Worm (Caenorhabditis elegans): ENCODE data around the gene hlh-30.

DNA sequence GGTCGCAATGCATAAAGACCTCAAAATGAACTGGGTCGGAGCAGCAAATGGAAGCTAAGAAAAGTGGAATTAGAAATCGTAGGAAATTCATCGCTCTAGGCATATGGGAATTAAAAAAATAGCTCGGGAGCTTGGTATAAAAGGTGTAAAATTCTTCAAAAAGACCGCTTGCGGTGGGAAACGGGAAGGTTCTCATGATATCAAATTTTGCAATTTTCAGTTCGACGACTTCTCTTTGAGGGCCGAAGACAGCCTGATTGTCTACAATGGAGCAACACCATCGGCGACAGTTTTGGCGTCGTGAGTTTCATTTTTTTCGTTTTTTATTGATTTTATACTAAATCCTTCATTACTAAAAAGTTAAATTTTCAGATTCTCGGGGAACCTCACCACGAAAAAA lies 36.2 kb downstream of the hlh-30 start, which contains the start of gene F47C12.8:
- no peak for TF ChIP-seq ama-1 (optimal IDR thresholded peaks at IDR 0.05)
- TF ChIP-seq elt-3 (tag; optimal IDR thresholded peaks at IDR 0.05): no peak
- no peak for TF ChIP-seq nhr-237 (tag; optimal IDR thresholded peaks at IDR 0.05)
- no peak for TF ChIP-seq aly-2 (tag; optimal IDR thresholded peaks at IDR 0.05)

Measured in whole organism, L3 larva.